Fruit fly (Drosophila melanogaster): ENCODE results near the gene Vps33B.

The Vps33B gene

DNA sequence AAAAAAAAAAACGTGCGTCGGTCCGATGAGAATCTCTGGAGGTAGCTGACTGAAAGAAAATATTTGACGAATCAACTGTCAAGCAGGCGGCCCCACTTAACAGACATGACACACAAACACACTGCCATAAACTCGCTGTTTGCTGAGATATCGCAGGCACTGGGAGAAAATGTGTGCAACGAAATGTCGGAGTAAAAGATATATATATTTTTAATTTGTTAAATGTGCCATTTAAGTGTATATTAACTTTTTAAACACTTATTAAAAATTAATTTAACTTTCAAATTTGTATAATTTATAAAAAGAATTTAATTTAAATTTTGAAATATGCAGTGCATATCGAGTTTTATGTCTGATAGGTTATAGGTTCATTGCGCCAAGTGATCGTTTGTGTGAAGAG is 15.8 kb downstream of the Vps33B start:
- TF ChIP-seq CG4496 (GFP tag; IDR thresholded peaks at IDR 0.05) (peak; percentile 51; the same call in 1 of the 3 replicates), D1 (tag; optimal IDR thresholded peaks at IDR 0.05) (no peak), Snoo (tag; optimal IDR thresholded peaks at IDR 0.05) (no peak), CG13204 (GFP tag; optimal IDR thresholded peaks at IDR 0.05) (no peak), CG17806 (tag; optimal IDR thresholded peaks at IDR 0.05) (peak; percentile 54), CG8301 (tag; optimal IDR thresholded peaks at IDR 0.05) (peak; percentile 55), CG10348 (GFP tag; IDR thresholded peaks at IDR 0.05) (no peak), CG34367 (tag; optimal IDR thresholded peaks at IDR 0.05) (no peak), CG8159 (tag; optimal IDR thresholded peaks at IDR 0.05) (peak; percentile 66), CG14655 (GFP tag; optimal IDR thresholded peaks at IDR 0.05) (peak; percentile 49), Pif1B (GFP tag; optimal IDR thresholded peaks at IDR 0.05) (peak; percentile 64), EcR (GFP tag; optimal IDR thresholded peaks at IDR 0.05) (peak; percentile 30), CG9948 (tag; optimal IDR thresholded peaks at IDR 0.05) (peak; percentile 62), Pif1A (GFP tag; optimal IDR thresholded peaks at IDR 0.05) (peak; percentile 42), CG32121 (GFP tag; IDR thresholded peaks at IDR 0.05) (peak; percentile 38; the same call in 1 of the 2 replicates), CG15710 (tag; optimal IDR thresholded peaks at IDR 0.05) (peak; percentile 46), Ets98B (GFP tag; IDR thresholded peaks at IDR 0.05) (peak; percentile 53), gl (tag; optimal IDR thresholded peaks at IDR 0.05) (no peak), rn (GFP tag; IDR thresholded peaks at IDR 0.05) (no peak), CG12605 (GFP tag; IDR thresholded peaks at IDR 0.05) (0 out of 2 replicates have a peak, but pooled peaks have one; percentile 31), fd96Ca (GFP tag; IDR thresholded peaks at IDR 0.05) (peak; percentile 56; the same call in 2 of the 3 replicates)

DNA sequence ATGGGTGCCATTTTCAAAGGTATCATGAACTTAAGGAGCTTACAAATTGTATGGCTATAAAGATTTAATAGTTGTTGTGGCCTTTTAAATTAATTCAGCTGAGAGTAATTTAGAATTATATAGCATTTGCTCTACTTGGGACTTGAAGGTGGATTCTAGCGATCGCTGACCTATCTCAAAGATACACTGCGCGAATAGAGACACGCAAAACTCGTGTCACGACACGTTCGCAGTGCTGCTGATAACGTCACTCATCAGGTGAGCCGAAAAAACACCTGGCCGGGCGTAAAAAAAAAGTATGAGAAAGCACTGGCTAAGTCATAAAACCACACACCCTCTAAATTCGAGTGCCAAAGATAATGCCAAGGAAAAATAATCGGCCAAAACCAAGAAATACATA is 16.4 kb downstream of the Vps33B start:
- no peak for TF ChIP-seq gl (tag; optimal IDR thresholded peaks at IDR 0.05)
- TF ChIP-seq CG17806 (tag; optimal IDR thresholded peaks at IDR 0.05) = no peak
- TF ChIP-seq CG14655 (GFP tag; optimal IDR thresholded peaks at IDR 0.05) = no peak
- TF ChIP-seq Snoo (tag; optimal IDR thresholded peaks at IDR 0.05) = no peak
- TF ChIP-seq Pif1B (GFP tag; optimal IDR thresholded peaks at IDR 0.05) = no peak
- TF ChIP-seq CG4496 (GFP tag; IDR thresholded peaks at IDR 0.05) = no peak
- TF ChIP-seq CG34367 (tag; optimal IDR thresholded peaks at IDR 0.05) = no peak
- TF ChIP-seq Ets98B (GFP tag; IDR thresholded peaks at IDR 0.05) = no peak
- TF ChIP-seq rn (GFP tag; IDR thresholded peaks at IDR 0.05) = no peak
- no peak for TF ChIP-seq fd96Ca (GFP tag; IDR thresholded peaks at IDR 0.05)
- no peak for TF ChIP-seq CG8301 (tag; optimal IDR thresholded peaks at IDR 0.05)
- no peak for TF ChIP-seq CG9948 (tag; optimal IDR thresholded peaks at IDR 0.05)
- TF ChIP-seq CG8159 (tag; optimal IDR thresholded peaks at IDR 0.05) = no peak
- TF ChIP-seq CG15710 (tag; optimal IDR thresholded peaks at IDR 0.05) = no peak

DNA sequence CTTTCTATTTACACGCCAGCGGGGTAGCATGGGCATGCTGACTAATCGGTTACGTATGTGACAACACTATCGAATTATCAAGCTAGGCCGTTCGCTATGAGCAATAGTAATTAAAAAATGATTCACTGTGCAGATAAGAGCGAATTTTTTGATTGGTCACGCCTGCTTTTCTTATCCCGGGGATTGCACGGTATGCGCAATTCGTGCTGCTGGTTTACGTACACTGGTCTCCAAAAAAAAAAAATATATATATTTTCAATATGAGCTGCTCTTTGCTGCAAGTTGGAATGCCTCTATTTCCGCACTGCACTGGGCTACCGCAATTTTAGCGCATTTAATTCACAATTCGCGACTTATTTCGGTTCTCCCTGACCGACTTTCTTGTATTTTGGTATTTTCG is 17.1 kb downstream of the Vps33B start:
- TF ChIP-seq rn (GFP tag; IDR thresholded peaks at IDR 0.05) (0 out of 2 replicates have a peak, but pooled peaks have one; percentile 27), Snoo (tag; optimal IDR thresholded peaks at IDR 0.05) (peak; percentile 28), Pif1B (GFP tag; optimal IDR thresholded peaks at IDR 0.05) (peak; percentile 64), CG14655 (GFP tag; optimal IDR thresholded peaks at IDR 0.05) (peak; percentile 66), Ets98B (GFP tag; IDR thresholded peaks at IDR 0.05) (peak; percentile 79), CG34367 (tag; optimal IDR thresholded peaks at IDR 0.05) (peak; percentile 40), CG32121 (GFP tag; IDR thresholded peaks at IDR 0.05) (peak; percentile 67), Pif1A (GFP tag; optimal IDR thresholded peaks at IDR 0.05) (peak; percentile 70), D1 (tag; optimal IDR thresholded peaks at IDR 0.05) (peak; percentile 2), CG8159 (tag; optimal IDR thresholded peaks at IDR 0.05) (peak; percentile 32), CG12605 (GFP tag; IDR thresholded peaks at IDR 0.05) (peak; percentile 59), EcR (GFP tag; optimal IDR thresholded peaks at IDR 0.05) (no peak), CG17806 (tag; optimal IDR thresholded peaks at IDR 0.05) (peak; percentile 9), CG4496 (GFP tag; IDR thresholded peaks at IDR 0.05) (peak; percentile 91), fd96Ca (GFP tag; IDR thresholded peaks at IDR 0.05) (peak; percentile 86), gl (tag; optimal IDR thresholded peaks at IDR 0.05) (no peak), CG9948 (tag; optimal IDR thresholded peaks at IDR 0.05) (peak; percentile 54), CG15710 (tag; optimal IDR thresholded peaks at IDR 0.05) (peak; percentile 15), CG8301 (tag; optimal IDR thresholded peaks at IDR 0.05) (peak; percentile 65), CG13204 (GFP tag; optimal IDR thresholded peaks at IDR 0.05) (no peak), CG10348 (GFP tag; IDR thresholded peaks at IDR 0.05) (no peak; the same call in 1 of the 2 replicates)

DNA sequence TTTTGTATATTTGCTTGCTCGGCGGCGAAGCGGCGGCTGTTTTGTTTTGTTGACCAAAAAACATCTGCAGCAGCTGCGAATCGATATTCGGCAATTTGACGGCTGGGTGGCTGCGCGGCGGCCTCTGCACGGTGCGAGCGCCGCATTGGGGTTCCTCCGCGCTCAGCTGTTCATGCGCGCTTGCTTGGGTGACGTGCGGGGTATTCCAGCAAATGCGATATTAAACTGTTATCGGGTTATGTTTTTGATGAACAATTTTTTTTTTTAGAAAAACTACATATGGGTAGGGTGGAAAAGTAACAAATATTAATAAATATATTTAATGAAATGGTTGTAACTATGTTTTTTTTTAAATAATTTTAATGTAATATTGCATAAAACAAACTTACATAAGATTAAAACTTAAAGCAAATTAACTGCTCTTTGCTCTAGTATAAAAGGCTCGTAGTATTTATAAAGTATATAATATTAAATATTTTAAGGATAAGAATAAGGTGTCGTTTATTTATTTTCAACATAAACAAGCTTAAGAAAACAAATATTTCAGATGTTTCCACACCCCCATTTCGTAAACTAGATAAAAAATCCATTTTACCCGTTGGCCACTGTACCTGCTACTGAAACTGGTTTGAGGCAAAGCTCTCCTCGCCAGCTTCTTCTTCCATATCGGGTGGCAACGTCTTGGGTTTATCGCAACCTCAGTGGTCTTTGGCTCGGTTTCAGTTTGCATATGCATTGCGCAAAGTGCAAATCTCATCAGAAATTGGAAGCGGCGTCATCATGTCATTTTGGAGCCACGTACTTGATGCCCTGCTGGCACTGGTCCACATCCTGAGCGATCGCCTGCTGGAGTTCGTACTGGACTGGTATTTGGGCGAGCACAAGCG is 17.7 kb downstream of the Vps33B start, which contains the start of the genes Gnpat and CG5112:
Gnpat (minus strand) TSS at position 159 of the 887 bp plus-strand sequence.
CG5112 (plus strand) TSS at position 683 of the 887 bp plus-strand sequence.
- TF ChIP-seq CG13204 (GFP tag; optimal IDR thresholded peaks at IDR 0.05) = peak; percentile 11
- TF ChIP-seq CG10348 (GFP tag; IDR thresholded peaks at IDR 0.05) = no peak
- 0 out of 2 replicates have a peak, but pooled peaks have one; percentile 32 for TF ChIP-seq CG12605 (GFP tag; IDR thresholded peaks at IDR 0.05)
- TF ChIP-seq CG8159 (tag; optimal IDR thresholded peaks at IDR 0.05) = peak; percentile 46
- TF ChIP-seq CG14655 (GFP tag; optimal IDR thresholded peaks at IDR 0.05) = peak; percentile 19
- TF ChIP-seq gl (tag; optimal IDR thresholded peaks at IDR 0.05) = no peak
- no peak for TF ChIP-seq Pif1B (GFP tag; optimal IDR thresholded peaks at IDR 0.05)
- TF ChIP-seq D1 (tag; optimal IDR thresholded peaks at IDR 0.05) = no peak
- peak; percentile 6; the same call in 1 of the 2 replicates for TF ChIP-seq Ets98B (GFP tag; IDR thresholded peaks at IDR 0.05)
- no peak for TF ChIP-seq CG8301 (tag; optimal IDR thresholded peaks at IDR 0.05)
- no peak for TF ChIP-seq Pif1A (GFP tag; optimal IDR thresholded peaks at IDR 0.05)
- peak; percentile 6; the same call in 1 of the 3 replicates for TF ChIP-seq CG4496 (GFP tag; IDR thresholded peaks at IDR 0.05)
- TF ChIP-seq CG15710 (tag; optimal IDR thresholded peaks at IDR 0.05) = peak; percentile 44
- no peak for TF ChIP-seq CG32121 (GFP tag; IDR thresholded peaks at IDR 0.05)
- peak; percentile 24 for TF ChIP-seq CG9948 (tag; optimal IDR thresholded peaks at IDR 0.05)
- TF ChIP-seq Snoo (tag; optimal IDR thresholded peaks at IDR 0.05) = peak; percentile 44
- peak; percentile 13 for TF ChIP-seq CG17806 (tag; optimal IDR thresholded peaks at IDR 0.05)
- peak; percentile 73 for TF ChIP-seq EcR (GFP tag; optimal IDR thresholded peaks at IDR 0.05)
- no peak for TF ChIP-seq CG34367 (tag; optimal IDR thresholded peaks at IDR 0.05)
- TF ChIP-seq rn (GFP tag; IDR thresholded peaks at IDR 0.05) = no peak
- no peak; the same call in 1 of the 3 replicates for TF ChIP-seq fd96Ca (GFP tag; IDR thresholded peaks at IDR 0.05)

All from whole organism, pupa.